Fruit fly (Drosophila melanogaster) whole organism, wandering third instar larva: ENCODE results near the gene Smg6.

Experiments used
- CrebA ChIP-seq: fragments of 200-800 bp; sonication (Bioruptor generic); optimal IDR thresholded peaks from 2 replicates; lab custom pipeline; 2016; ENCODE audit warnings: missing biosample characterization, mild to moderate bottlenecking, missing genetic modification characterization, borderline replicate concordance
- Jra ChIP-seq: sonication (Bioruptor generic); optimal IDR thresholded peaks from 2 replicates; lab custom pipeline; 2016; ENCODE audit warnings: missing biosample characterization, missing genetic modification characterization
- Mio ChIP-seq: sonication (Bioruptor generic); optimal IDR thresholded peaks from 2 replicates; lab custom pipeline; 2016; ENCODE audit warnings: missing biosample characterization, missing genetic modification characterization
- lola ChIP-seq: fragments of >200 bp; optimal IDR thresholded peaks from 2 replicates; lab custom pipeline; 2017; ENCODE audit warnings: missing biosample characterization, missing genetic modification characterization
- tai ChIP-seq: sonication (Bioruptor generic); optimal IDR thresholded peaks from 2 replicates; lab custom pipeline; 2016; ENCODE audit warnings: missing biosample characterization, missing genetic modification characterization
- usp ChIP-seq: fragments of >200 bp; optimal IDR thresholded peaks from 2 replicates; lab custom pipeline; 2017; ENCODE audit warnings: missing biosample characterization, missing genetic modification characterization

dm6 chr3R:25069569-25069968 is 36.3 kb upstream of the Smg6 start, which contains the start of the genes Stt3B and CG11839:
- TF ChIP-seq tai (GFP tag; lab: Kevin White, UChicago) (no peak), Jra (GFP tag; lab: Kevin White, UChicago) (peak; percentile 91), lola (no peak), Mio (no peak), CrebA (no peak), usp (GFP tag; lab: Kevin White, UChicago) (no peak)
